Fruit fly (Drosophila melanogaster): ENCODE data around the gene CG43402.

DNA sequence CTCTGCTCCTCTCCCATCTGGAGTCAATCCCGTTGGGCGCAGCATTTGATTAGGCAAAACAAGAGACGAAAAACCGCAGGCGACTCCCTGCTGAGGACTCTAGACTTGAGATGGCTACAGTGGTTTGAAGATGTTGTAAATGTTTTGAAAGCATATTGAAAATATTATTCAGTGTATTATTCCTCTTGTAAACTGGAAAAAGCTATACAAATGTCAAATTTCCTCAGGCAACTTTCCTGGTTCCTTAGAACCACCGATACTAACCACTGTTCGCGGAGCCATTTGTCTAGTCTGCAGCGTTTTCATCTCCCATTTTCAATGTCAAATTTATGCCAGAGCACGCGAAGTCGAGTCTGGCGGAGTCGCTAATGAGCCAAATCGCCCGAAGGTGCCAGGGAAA, 39.7 kb upstream of the CG43402 start:
- no peak for TF ChIP-seq pan (optimal IDR thresholded peaks at IDR 0.05)
- TF ChIP-seq CG8478 (optimal IDR thresholded peaks at IDR 0.05) = no peak
- no peak for TF ChIP-seq psq (optimal IDR thresholded peaks at IDR 0.05)

Data from whole organism.